Fruit fly (Drosophila melanogaster): Measurements from ENCODE around the gene Alg2.

The Alg2 gene

dm6 chr3L:3177872-3178271 lies 34.3 kb downstream of the Alg2 start:
- TF ChIP-seq Mio (GFP tag; optimal IDR thresholded peaks at IDR 0.05) (no peak), foxo (GFP tag; optimal IDR thresholded peaks at IDR 0.05) (no peak), Dfd (GFP tag; optimal IDR thresholded peaks at IDR 0.05) (no peak), sage (GFP tag; optimal IDR thresholded peaks at IDR 0.05) (no peak), tai (GFP tag; optimal IDR thresholded peaks at IDR 0.05) (no peak), dsf (GFP tag; optimal IDR thresholded peaks at IDR 0.05; ENCODE audit: borderline replicate concordance) (no peak), Rel (GFP tag; optimal IDR thresholded peaks at IDR 0.05) (no peak), Rel (tag; optimal IDR thresholded peaks at IDR 0.05) (no peak), usp (GFP tag; optimal IDR thresholded peaks at IDR 0.05) (no peak), Vsx2 (GFP tag; optimal IDR thresholded peaks at IDR 0.05; ENCODE audit: partially characterized antibody) (no peak), Abd-B (GFP tag; optimal IDR thresholded peaks at IDR 0.05) (no peak), pan (optimal IDR thresholded peaks at IDR 0.05) (no peak), lola (GFP tag; optimal IDR thresholded peaks at IDR 0.05) (no peak), Hr83 (GFP tag; optimal IDR thresholded peaks at IDR 0.05; ENCODE audit: poor library complexity, severe bottlenecking) (no peak), br (GFP tag; optimal IDR thresholded peaks at IDR 0.05) (no peak), woc (GFP tag; optimal IDR thresholded peaks at IDR 0.05) (no peak), Dif (GFP tag; optimal IDR thresholded peaks at IDR 0.05; ENCODE audit: partially characterized antibody) (no peak), Sp1 (GFP tag; optimal IDR thresholded peaks at IDR 0.05) (no peak), psq (GFP tag; optimal IDR thresholded peaks at IDR 0.05) (no peak), jim (GFP tag; optimal IDR thresholded peaks at IDR 0.05) (no peak)

dm6 chr3L:3178530-3179096 lies 35.0 kb downstream of the Alg2 start, which contains the start of the genes MnM and Girdin:
Gene MnM (minus strand): TSS chr3L:3178580.
Gene Girdin (plus strand): TSS chr3L:3178930.
- TF ChIP-seq br (GFP tag; optimal IDR thresholded peaks at IDR 0.05) (peak; percentile 73), ey (GFP tag; optimal IDR thresholded peaks at IDR 0.05) (peak; percentile 69), foxo (GFP tag; optimal IDR thresholded peaks at IDR 0.05) (peak in 1 of 2 experiments; percentile 82), psq (GFP tag; optimal IDR thresholded peaks at IDR 0.05) (no peak), Hr83 (GFP tag; optimal IDR thresholded peaks at IDR 0.05; ENCODE audit: poor library complexity, severe bottlenecking) (peak; percentile 57), rgr (GFP tag; optimal IDR thresholded peaks at IDR 0.05) (no peak), fru (GFP tag; optimal IDR thresholded peaks at IDR 0.05) (peak; percentile 70), HLH106 (tag; optimal IDR thresholded peaks at IDR 0.05) (peak; percentile 65), jim (GFP tag; optimal IDR thresholded peaks at IDR 0.05) (no peak), dmrt93B (GFP tag; optimal IDR thresholded peaks at IDR 0.05) (peak; percentile 19), sv (GFP tag; optimal IDR thresholded peaks at IDR 0.05) (peak; percentile 67), brk (GFP tag; optimal IDR thresholded peaks at IDR 0.05) (no peak), Hnf4 (GFP tag; optimal IDR thresholded peaks at IDR 0.05) (no peak), GATAd (GFP tag; optimal IDR thresholded peaks at IDR 0.05) (peak; percentile 12), OdsH (GFP tag; optimal IDR thresholded peaks at IDR 0.05) (peak; percentile 55), CrebA (GFP tag; optimal IDR thresholded peaks at IDR 0.05; ENCODE audit: borderline replicate concordance) (no peak), h (GFP tag; optimal IDR thresholded peaks at IDR 0.05) (no peak), Myc (optimal IDR thresholded peaks at IDR 0.05) (peak; percentile 94), Jra (GFP tag; optimal IDR thresholded peaks at IDR 0.05) (no peak), woc (GFP tag; optimal IDR thresholded peaks at IDR 0.05) (peak; percentile 89)

- TF ChIP-seq Hr83 (GFP tag; optimal IDR thresholded peaks at IDR 0.05; ENCODE audit: poor library complexity, severe bottlenecking) (peak; percentile 10), jim (GFP tag; optimal IDR thresholded peaks at IDR 0.05) (no peak), GATAd (GFP tag; optimal IDR thresholded peaks at IDR 0.05) (no peak), OdsH (GFP tag; optimal IDR thresholded peaks at IDR 0.05) (peak; percentile 87), N (GFP tag; optimal IDR thresholded peaks at IDR 0.05) (no peak), Abd-B (GFP tag; optimal IDR thresholded peaks at IDR 0.05) (no peak), psq (GFP tag; optimal IDR thresholded peaks at IDR 0.05) (peak; percentile 75), Jra (GFP tag; optimal IDR thresholded peaks at IDR 0.05) (no peak), ey (GFP tag; optimal IDR thresholded peaks at IDR 0.05) (peak; percentile 84), lola (GFP tag; optimal IDR thresholded peaks at IDR 0.05) (no peak), Hr78 (GFP tag; optimal IDR thresholded peaks at IDR 0.05) (no peak), woc (GFP tag; optimal IDR thresholded peaks at IDR 0.05) (peak; percentile 83), Dfd (GFP tag; optimal IDR thresholded peaks at IDR 0.05) (no peak), brk (GFP tag; optimal IDR thresholded peaks at IDR 0.05) (no peak), dmrt93B (GFP tag; optimal IDR thresholded peaks at IDR 0.05) (peak; percentile 73), Sp1 (GFP tag; optimal IDR thresholded peaks at IDR 0.05) (peak; percentile 83), sage (GFP tag; optimal IDR thresholded peaks at IDR 0.05) (no peak), tai (GFP tag; optimal IDR thresholded peaks at IDR 0.05) (no peak), Mio (GFP tag; optimal IDR thresholded peaks at IDR 0.05) (no peak), fru (GFP tag; optimal IDR thresholded peaks at IDR 0.05) (peak; percentile 93), CG32264 (GFP tag; optimal IDR thresholded peaks at IDR 0.05) (peak; percentile 89), sv (GFP tag; optimal IDR thresholded peaks at IDR 0.05) (peak; percentile 83), dl (GFP tag; optimal IDR thresholded peaks at IDR 0.05; ENCODE audit: insufficient read depth in 1 of 2, partially characterized antibody in 2 of 2) (no peak), br (GFP tag; optimal IDR thresholded peaks at IDR 0.05) (peak; percentile 90), Hnf4 (GFP tag; optimal IDR thresholded peaks at IDR 0.05) (no peak), CrebA (GFP tag; optimal IDR thresholded peaks at IDR 0.05; ENCODE audit: borderline replicate concordance) (no peak), CG9705 (GFP tag; optimal IDR thresholded peaks at IDR 0.05) (peak; percentile 48), Dif (GFP tag; optimal IDR thresholded peaks at IDR 0.05; ENCODE audit: partially characterized antibody) (no peak), dsf (GFP tag; optimal IDR thresholded peaks at IDR 0.05; ENCODE audit: borderline replicate concordance) (no peak), Vsx2 (GFP tag; optimal IDR thresholded peaks at IDR 0.05; ENCODE audit: partially characterized antibody) (no peak), usp (GFP tag; optimal IDR thresholded peaks at IDR 0.05) (no peak), rgr (GFP tag; optimal IDR thresholded peaks at IDR 0.05) (peak; percentile 89), h (GFP tag; optimal IDR thresholded peaks at IDR 0.05) (peak; percentile 94), Myc (optimal IDR thresholded peaks at IDR 0.05) (no peak), Rel (GFP tag; optimal IDR thresholded peaks at IDR 0.05) (peak; percentile 64), Rel (tag; optimal IDR thresholded peaks at IDR 0.05) (no peak), foxo (GFP tag; optimal IDR thresholded peaks at IDR 0.05) (peak; percentile 73 to 91), pan (optimal IDR thresholded peaks at IDR 0.05) (no peak), HLH106 (tag; optimal IDR thresholded peaks at IDR 0.05) (peak; percentile 85)
These were observed 35.9 kb downstream of the Alg2 start for dm6 chr3L:3179474-3179873.
